Fruit fly (Drosophila melanogaster) whole organism, embryonic: Measurements from ENCODE around the gene CG15506.

ENCODE experiments used
- ATbp ChIP-seq: fragments of 200-800 bp; sonication (Bioruptor generic); optimal IDR thresholded peaks from 2 replicates; lab custom pipeline; 2017; ENCODE audit warnings: missing biosample characterization, mild to moderate bottlenecking, missing genetic modification characterization, missing genetic modification reagents
- CG10267 ChIP-seq: fragments of 200-800 bp; sonication (Bioruptor generic); optimal IDR thresholded peaks from 2 replicates; lab custom pipeline; 2018; ENCODE audit warnings: missing biosample characterization, mild to moderate bottlenecking, missing genetic modification characterization, moderate library complexity
- CG11723 ChIP-seq: fragments of 200-800 bp; sonication (Bioruptor generic); optimal IDR thresholded peaks from 2 replicates; lab custom pipeline; 2017; ENCODE audit warnings: missing biosample characterization, mild to moderate bottlenecking, missing genetic modification characterization
- CG12744 ChIP-seq: fragments of 200-800 bp; sonication (Bioruptor generic); optimal IDR thresholded peaks from 2 replicates; lab custom pipeline; 2016; ENCODE audit warnings: missing biosample characterization, missing genetic modification characterization
- CG13424 ChIP-seq: fragments of 200-800 bp; sonication (Bioruptor generic); optimal IDR thresholded peaks from 2 replicates; lab custom pipeline; 2019; ENCODE audit warnings: missing biosample characterization, mild to moderate bottlenecking, missing genetic modification characterization, moderate library complexity
- CG14050 ChIP-seq: fragments of 200-800 bp; sonication (Bioruptor generic); IDR thresholded peaks from 3 replicates; pipeline ENCODE4 v1.3.6; 2022; ENCODE audit warnings: missing biosample characterization, missing genetic modification characterization
- CG16813 ChIP-seq: fragments of 200-800 bp; sonication (Bioruptor generic); IDR thresholded peaks from 3 replicates; pipeline ENCODE4 v1.3.6; 2022; ENCODE audit warnings: missing biosample characterization, missing genetic modification characterization; ENCODE audit not compliant: partially characterized antibody
- CG17612 ChIP-seq: fragments of 200-800 bp; sonication (Bioruptor generic); IDR thresholded peaks from 2 replicates; pipeline ENCODE4 v1.3.6; 2022; ENCODE audit warnings: missing biosample characterization, missing genetic modification characterization
- CG17802 ChIP-seq: fragments of 200-800 bp; sonication (Bioruptor generic); optimal IDR thresholded peaks from 2 replicates; lab custom pipeline; 2018; ENCODE audit warnings: missing biosample characterization, mild to moderate bottlenecking, missing genetic modification characterization, moderate library complexity
- CG2116 ChIP-seq: fragments of 200-800 bp; sonication (Bioruptor generic); optimal IDR thresholded peaks from 3 replicates; lab custom pipeline; 2018; ENCODE audit warnings: missing biosample characterization, mild to moderate bottlenecking, missing genetic modification characterization
- CG2120 ChIP-seq: fragments of 200-800 bp; sonication (Bioruptor generic); optimal IDR thresholded peaks from 3 replicates; lab custom pipeline; 2016; ENCODE audit warnings: missing biosample characterization, missing genetic modification characterization
- CG30020 ChIP-seq: fragments of 200-800 bp; optimal IDR thresholded peaks from 2 replicates; lab custom pipeline; 2019; ENCODE audit warnings: missing biosample characterization, mild to moderate bottlenecking, missing genetic modification characterization, moderate library complexity
- CG30431 ChIP-seq: fragments of 200-800 bp; sonication (Bioruptor generic); optimal IDR thresholded peaks from 2 replicates; lab custom pipeline; 2017; ENCODE audit warnings: missing biosample characterization, missing genetic modification characterization
- CG5180 ChIP-seq: fragments of 200-800 bp; sonication (Bioruptor generic); optimal IDR thresholded peaks from 3 replicates; lab custom pipeline; 2017; ENCODE audit warnings: missing biosample characterization, missing genetic modification characterization, mild to moderate bottlenecking, moderate library complexity, missing genetic modification reagents
- CG7271 ChIP-seq: fragments of 200-800 bp; sonication (Bioruptor generic); optimal IDR thresholded peaks from 2 replicates; lab custom pipeline; 2018; ENCODE audit warnings: missing biosample characterization, mild to moderate bottlenecking, missing genetic modification characterization, moderate library complexity
- CG7786 ChIP-seq: fragments of 200-800 bp; sonication (Bioruptor generic); optimal IDR thresholded peaks from 2 replicates; lab custom pipeline; 2016; ENCODE audit warnings: missing biosample characterization, missing genetic modification characterization
- CG8290 ChIP-seq, 3 experiments: fragments of 200-800 bp; sonication (Bioruptor generic); optimal IDR thresholded peaks; 2 replicates each; lab custom pipeline; 2016 to 2019; ENCODE audit warnings: missing biosample characterization in 3 of 3, missing genetic modification characterization in 3 of 3, mild to moderate bottlenecking in 2 of 3, moderate library complexity in 1 of 3
- CG8944 ChIP-seq: fragments of 200-800 bp; sonication (Bioruptor generic); optimal IDR thresholded peaks from 3 replicates; lab custom pipeline; 2016; ENCODE audit warnings: missing biosample characterization, missing genetic modification characterization
- CoRest ChIP-seq: fragments of 200-800 bp; sonication (Bioruptor generic); optimal IDR thresholded peaks from 3 replicates; lab custom pipeline; 2018; ENCODE audit warnings: missing biosample characterization, mild to moderate bottlenecking, missing genetic modification characterization, moderate library complexity
- Dbx ChIP-seq: fragments of 200-800 bp; sonication (Bioruptor generic); IDR thresholded peaks from 3 replicates; pipeline ENCODE4 v1.3.6; 2022; ENCODE audit warnings: missing biosample characterization, missing genetic modification characterization
- Deaf1 ChIP-seq: fragments of 200-800 bp; optimal IDR thresholded peaks from 3 replicates; lab custom pipeline; 2019; ENCODE audit warnings: missing biosample characterization, mild to moderate bottlenecking, missing genetic modification characterization, moderate library complexity
- Dip3 ChIP-seq: fragments of 200-800 bp; sonication (Bioruptor generic); optimal IDR thresholded peaks from 3 replicates; lab custom pipeline; 2016; ENCODE audit warnings: missing biosample characterization, missing genetic modification characterization
- Doc2 ChIP-seq: fragments of 200-800 bp; sonication (Bioruptor generic); IDR thresholded peaks from 2 replicates; pipeline ENCODE4 v1.3.6; 2022; ENCODE audit warnings: missing biosample characterization, missing genetic modification characterization
- Ets97D ChIP-seq: fragments of 200-800 bp; sonication (Bioruptor generic); optimal IDR thresholded peaks from 3 replicates; lab custom pipeline; 2016; ENCODE audit warnings: missing biosample characterization, missing genetic modification characterization
- Gug ChIP-seq: fragments of 200-800 bp; sonication (Bioruptor generic); IDR thresholded peaks from 4 replicates; pipeline ENCODE4 v1.3.6; 2022; ENCODE audit warnings: missing biosample characterization, missing genetic modification characterization
- HLH3B ChIP-seq: fragments of 200-800 bp; sonication (Bioruptor generic); IDR thresholded peaks from 2 replicates; pipeline ENCODE4 v1.3.6; 2022; ENCODE audit warnings: missing biosample characterization, missing genetic modification characterization
- Nf-YB ChIP-seq: fragments of 200-800 bp; sonication (Bioruptor generic); optimal IDR thresholded peaks from 3 replicates; lab custom pipeline; 2019; ENCODE audit warnings: missing biosample characterization, mild to moderate bottlenecking, missing genetic modification characterization, moderate library complexity
- Ravus ChIP-seq: fragments of 200-800 bp; sonication (Bioruptor generic); IDR thresholded peaks from 2 replicates; pipeline ENCODE4 v1.3.6; 2022; ENCODE audit warnings: missing biosample characterization, missing genetic modification characterization
- Rfx ChIP-seq: fragments of 200-800 bp; sonication (Bioruptor generic); IDR thresholded peaks from 2 replicates; pipeline ENCODE4 v1.3.6; 2022; ENCODE audit warnings: missing biosample characterization, missing genetic modification characterization
- amos ChIP-seq: fragments of 200-800 bp; sonication (Bioruptor generic); IDR thresholded peaks from 2 replicates; pipeline ENCODE4 v1.3.6; 2022; ENCODE audit warnings: missing biosample characterization, missing genetic modification characterization; ENCODE audit not compliant: partially characterized antibody
- bab2 ChIP-seq: fragments of 200-800 bp; sonication (Bioruptor generic); optimal IDR thresholded peaks from 2 replicates; lab custom pipeline; 2016; ENCODE audit warnings: missing biosample characterization, missing genetic modification characterization
- cad ChIP-seq: fragments of >200 bp; optimal IDR thresholded peaks from 2 replicates; lab custom pipeline; 2017; ENCODE audit warnings: missing biosample characterization, missing genetic modification characterization
- crol ChIP-seq: fragments of 200-800 bp; sonication (Bioruptor generic); IDR thresholded peaks from 2 replicates; pipeline ENCODE4 v1.3.6; 2022; ENCODE audit warnings: missing biosample characterization, missing genetic modification characterization
- fd3F ChIP-seq: fragments of 200-800 bp; sonication (Bioruptor generic); optimal IDR thresholded peaks from 2 replicates; lab custom pipeline; 2018; ENCODE audit warnings: missing biosample characterization, mild to moderate bottlenecking, missing genetic modification characterization, moderate library complexity
- gem ChIP-seq: fragments of 200-800 bp; sonication (Bioruptor generic); optimal IDR thresholded peaks from 2 replicates; lab custom pipeline; 2019; ENCODE audit warnings: missing biosample characterization, mild to moderate bottlenecking, missing genetic modification characterization, moderate library complexity
- grau ChIP-seq: fragments of 200-800 bp; optimal IDR thresholded peaks from 3 replicates; lab custom pipeline; 2019; ENCODE audit warnings: missing biosample characterization, mild to moderate bottlenecking, missing genetic modification characterization, moderate library complexity
- hkb ChIP-seq, 2 experiments: fragments of 200-800 bp in 1 of 2; fragments of >200 bp in 1 of 2; sonication (Bioruptor generic) in 1 of 2; IDR thresholded peaks in 1 of 2; optimal IDR thresholded peaks in 1 of 2; 2 replicates each; pipeline versions ENCODE4 v1.3.6 to Lab custom; 2017 to 2022; ENCODE audit warnings: missing biosample characterization in 1 of 2, missing genetic modification characterization in 1 of 2
- ind ChIP-seq: fragments of 200-800 bp; sonication (Bioruptor generic); optimal IDR thresholded peaks from 3 replicates; lab custom pipeline; 2016; ENCODE audit warnings: missing biosample characterization, missing genetic modification characterization
- inv ChIP-seq: fragments of 200-800 bp; sonication (Bioruptor generic); IDR thresholded peaks from 2 replicates; pipeline ENCODE4 v1.3.6; 2022; ENCODE audit warnings: missing biosample characterization, missing genetic modification characterization; ENCODE audit not compliant: partially characterized antibody
- kni ChIP-seq: fragments of 200-800 bp; sonication (Bioruptor generic); optimal IDR thresholded peaks from 3 replicates; lab custom pipeline; 2017; ENCODE audit warnings: mild to moderate bottlenecking, missing biosample characterization, missing genetic modification reagents, missing genetic modification characterization
- lmd ChIP-seq: fragments of 200-800 bp; sonication (Bioruptor generic); IDR thresholded peaks from 2 replicates; pipeline ENCODE4 v1.3.6; 2022; ENCODE audit warnings: missing biosample characterization, missing genetic modification characterization
- nom ChIP-seq: fragments of 200-800 bp; sonication (Bioruptor generic); optimal IDR thresholded peaks from 2 replicates; lab custom pipeline; 2017; ENCODE audit warnings: missing biosample characterization, missing genetic modification characterization, mild to moderate bottlenecking, moderate library complexity, missing genetic modification reagents
- repo ChIP-seq: fragments of 200-800 bp; sonication (Bioruptor generic); optimal IDR thresholded peaks from 2 replicates; lab custom pipeline; 2016; ENCODE audit warnings: missing biosample characterization, missing genetic modification characterization
- ro ChIP-seq: fragments of 200-800 bp; sonication (Bioruptor generic); IDR thresholded peaks from 2 replicates; pipeline ENCODE4 v1.3.6; 2022; ENCODE audit warnings: missing biosample characterization, missing genetic modification characterization
- schlank ChIP-seq: fragments of 200-800 bp; sonication (Bioruptor generic); optimal IDR thresholded peaks from 2 replicates; lab custom pipeline; 2018; ENCODE audit warnings: missing biosample characterization, mild to moderate bottlenecking, missing genetic modification characterization
- sens ChIP-seq: fragments of 200-800 bp; sonication (Bioruptor generic); peaks from one replicate; lab custom pipeline; 2016; ENCODE audit warnings: missing biosample characterization, missing genetic modification characterization
- sim ChIP-seq: fragments of 200-800 bp; sonication (Bioruptor generic); IDR thresholded peaks from 2 replicates; pipeline ENCODE4 v1.3.6; 2022; ENCODE audit warnings: missing biosample characterization, missing genetic modification characterization
- slbo ChIP-seq: fragments of 200-800 bp; sonication (Bioruptor generic); IDR thresholded peaks from 2 replicates; pipeline ENCODE4 v1.3.6; 2022; ENCODE audit warnings: missing biosample characterization, missing genetic modification characterization
- tin ChIP-seq: fragments of 200-800 bp; sonication (Bioruptor generic); optimal IDR thresholded peaks from 3 replicates; lab custom pipeline; 2016; ENCODE audit warnings: missing biosample characterization, missing genetic modification characterization
- tx ChIP-seq: fragments of 200-800 bp; sonication (Bioruptor generic); optimal IDR thresholded peaks from 2 replicates; lab custom pipeline; 2016; ENCODE audit warnings: missing biosample characterization, missing genetic modification characterization

CG15506 gene

dm6 chr3R:29763154-29763553 lies 44.7 kb downstream of the CG15506 start (continued):
- TF ChIP-seq CG14050 (GFP tag; lab: Robert Waterston, UW) (no peak), ro (GFP tag; lab: Robert Waterston, UW) (no peak), fd3F (GFP tag; lab: Kevin White, UChicago) (no peak), HLH3B (GFP tag; lab: Robert Waterston, UW) (no peak), Dip3 (GFP tag; lab: Kevin White, UChicago) (no peak), CG17802 (no peak), schlank (tag; lab: Kevin White, UChicago) (no peak), Deaf1 (tag; lab: Kevin White, UChicago) (no peak), sim (GFP tag; lab: Robert Waterston, UW) (no peak), amos (GFP tag; lab: Robert Waterston, UW) (no peak), CG12744 (GFP tag; lab: Kevin White, UChicago) (no peak), CG7786 (GFP tag; lab: Kevin White, UChicago) (no peak), sens (GFP tag; lab: Kevin White, UChicago) (peak; percentile 88), repo (GFP tag; lab: Kevin White, UChicago) (peak; percentile 17), cad (GFP tag; lab: Kevin White, UChicago) (no peak), hkb (optimal IDR thresholded peaks at IDR 0.05; lab: Kevin White, UChicago) (no peak), hkb (GFP tag; IDR thresholded peaks at IDR 0.05; lab: Robert Waterston, UW) (0 out of 2 replicates have a peak, but pooled peaks have one; percentile 29), CG30020 (no peak), CG2120 (peak; percentile 2), Gug (0 out of 4 replicates have a peak, but pooled peaks have one; percentile 27), CG8290 (GFP tag; optimal IDR thresholded peaks at IDR 0.05; lab: Kevin White, UChicago) (no peak), CG8290 (tag; optimal IDR thresholded peaks at IDR 0.05; lab: Kevin White, UChicago) (peak in 1 of 2 experiments; percentile 43), kni (GFP tag; lab: Kevin White, UChicago) (no peak), grau (peak; percentile 34), lmd (GFP tag; lab: Robert Waterston, UW) (0 out of 2 replicates have a peak, but pooled peaks have one; percentile 27), CG2116 (GFP tag; lab: Kevin White, UChicago) (no peak), gem (tag; lab: Kevin White, UChicago) (peak; percentile 60), bab2 (no peak), inv (no peak), Nf-YB (GFP tag; lab: Kevin White, UChicago) (no peak), CG30431 (GFP tag; lab: Kevin White, UChicago) (peak; percentile 15), tx (GFP tag; lab: Kevin White, UChicago) (peak; percentile 5), CG13424 (no peak), slbo (GFP tag; lab: Robert Waterston, UW) (peak; percentile 58), CG10267 (tag; lab: Kevin White, UChicago) (peak; percentile 12), Ravus (GFP tag; lab: Robert Waterston, UW) (no peak), CG5180 (GFP tag; lab: Kevin White, UChicago) (no peak), tin (GFP tag; lab: Kevin White, UChicago) (peak; percentile 46), nom (peak; percentile 47), ATbp (GFP tag; lab: Kevin White, UChicago) (peak; percentile 15), CG17612 (GFP tag; lab: Robert Waterston, UW) (no peak), crol (GFP tag; lab: Robert Waterston, UW) (no peak), Ets97D (GFP tag; lab: Kevin White, UChicago) (peak; percentile 4), Doc2 (GFP tag; lab: Robert Waterston, UW) (no peak), Dbx (no peak), CoRest (tag; lab: Kevin White, UChicago) (no peak), CG16813 (GFP tag; lab: Robert Waterston, UW) (no peak), CG11723 (GFP tag; lab: Kevin White, UChicago) (no peak), Rfx (GFP tag; lab: Robert Waterston, UW) (peak; percentile 32; the same call in 1 of the 2 replicates), CG8944 (GFP tag; lab: Kevin White, UChicago) (peak; percentile 24), CG7271 (tag; lab: Kevin White, UChicago) (no peak), ind (GFP tag; lab: Kevin White, UChicago) (peak; percentile 51)
